Worm (Caenorhabditis elegans): ENCODE measurements around the gene panl-2.

DNA sequence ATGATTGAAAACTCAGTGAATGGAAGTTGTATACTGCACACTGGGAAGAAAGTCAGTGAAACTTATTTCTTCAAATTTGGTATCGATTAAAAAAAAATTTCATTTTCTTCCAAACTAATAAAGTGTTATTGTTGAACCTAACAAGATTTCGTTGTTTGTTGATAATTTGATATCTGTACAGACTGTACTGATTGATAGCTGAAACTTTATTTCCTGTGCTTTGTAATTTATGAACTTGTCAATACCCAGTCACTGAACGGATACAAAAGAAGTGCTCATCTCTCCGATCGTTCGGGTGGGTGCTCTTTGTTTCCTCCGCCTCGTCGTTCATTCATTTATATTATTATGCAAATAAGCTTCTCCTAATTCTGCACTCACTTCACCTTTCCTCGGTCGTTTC, 1.2 kb upstream of the panl-2 start, which contains the start of gene F31E3.12:
- TF ChIP-seq W03F9.2 (tag; optimal IDR thresholded peaks at IDR 0.05) (no peak), him-1 (tag; optimal IDR thresholded peaks at IDR 0.05) (no peak)

All from whole organism, L4/young adult.